Fruit fly (Drosophila melanogaster) whole organism, embryonic: ENCODE results near the gene Hecw.

ENCODE experiments used
- Adf1 ChIP-seq: fragments of 200-800 bp; sonication (Bioruptor generic); IDR thresholded peaks from 2 replicates; pipeline ENCODE4 v1.3.6; 2022; ENCODE audit warnings: missing biosample characterization, missing genetic modification characterization
- Aef1 ChIP-seq: fragments of 200-800 bp; sonication (Bioruptor generic); IDR thresholded peaks from 3 replicates; pipeline ENCODE4 v1.3.6; 2022; ENCODE audit warnings: missing biosample characterization, missing genetic modification characterization
- CG1233 ChIP-seq: fragments of 200-800 bp; sonication (Bioruptor generic); optimal IDR thresholded peaks from 4 replicates; lab custom pipeline; 2018; ENCODE audit warnings: missing biosample characterization, mild to moderate bottlenecking, missing genetic modification characterization
- CG13424 ChIP-seq: fragments of 200-800 bp; sonication (Bioruptor generic); optimal IDR thresholded peaks from 2 replicates; lab custom pipeline; 2019; ENCODE audit warnings: missing biosample characterization, mild to moderate bottlenecking, missing genetic modification characterization, moderate library complexity
- CG14050 ChIP-seq: fragments of 200-800 bp; sonication (Bioruptor generic); IDR thresholded peaks from 3 replicates; pipeline ENCODE4 v1.3.6; 2022; ENCODE audit warnings: missing biosample characterization, missing genetic modification characterization
- CG14710 ChIP-seq: fragments of 200-800 bp; sonication (Bioruptor generic); optimal IDR thresholded peaks from 3 replicates; lab custom pipeline; 2019; ENCODE audit warnings: missing biosample characterization, mild to moderate bottlenecking, missing genetic modification characterization, moderate library complexity
- CG17361 ChIP-seq: fragments of 200-800 bp; sonication (Bioruptor generic); IDR thresholded peaks from 3 replicates; pipeline ENCODE4 v1.3.6; 2022; ENCODE audit warnings: missing biosample characterization, missing genetic modification characterization
- CG17612 ChIP-seq: fragments of 200-800 bp; sonication (Bioruptor generic); IDR thresholded peaks from 2 replicates; pipeline ENCODE4 v1.3.6; 2022; ENCODE audit warnings: missing biosample characterization, missing genetic modification characterization
- CG2129 ChIP-seq: fragments of 200-800 bp; sonication (Bioruptor generic); IDR thresholded peaks from 2 replicates; pipeline ENCODE4 v1.3.6; 2022; ENCODE audit warnings: missing biosample characterization, missing genetic modification characterization; ENCODE audit not compliant: partially characterized antibody
- CG2875 ChIP-seq: fragments of 200-800 bp; sonication (Bioruptor generic); optimal IDR thresholded peaks from 2 replicates; lab custom pipeline; 2017; ENCODE audit warnings: missing biosample characterization, mild to moderate bottlenecking, missing genetic modification characterization, missing genetic modification reagents
- CG2889 ChIP-seq: fragments of 200-800 bp; sonication (Bioruptor generic); IDR thresholded peaks from 3 replicates; pipeline ENCODE4 v1.3.6; 2022; ENCODE audit warnings: missing biosample characterization, missing genetic modification characterization
- CG30020 ChIP-seq: fragments of 200-800 bp; optimal IDR thresholded peaks from 2 replicates; lab custom pipeline; 2019; ENCODE audit warnings: missing biosample characterization, mild to moderate bottlenecking, missing genetic modification characterization, moderate library complexity
- CG3065 ChIP-seq: fragments of 200-800 bp; sonication (Bioruptor generic); optimal IDR thresholded peaks from 2 replicates; lab custom pipeline; 2016; ENCODE audit warnings: missing biosample characterization, missing genetic modification characterization
- CG31441 ChIP-seq: fragments of 200-800 bp; sonication (Bioruptor generic); IDR thresholded peaks from 2 replicates; pipeline ENCODE4 v1.3.6; 2022; ENCODE audit warnings: missing biosample characterization, missing genetic modification characterization
- CG34422 ChIP-seq: fragments of 200-800 bp; sonication (Bioruptor generic); IDR thresholded peaks from 3 replicates; pipeline ENCODE4 v1.3.6; 2022; ENCODE audit warnings: missing biosample characterization, missing genetic modification characterization
- CG5245 ChIP-seq: fragments of 200-800 bp; sonication (Bioruptor generic); optimal IDR thresholded peaks from 3 replicates; lab custom pipeline; 2016; ENCODE audit warnings: missing biosample characterization, missing genetic modification characterization
- CG6175 ChIP-seq: fragments of 200-800 bp; sonication (Bioruptor generic); IDR thresholded peaks from 3 replicates; pipeline ENCODE4 v1.3.6; 2022; ENCODE audit warnings: missing biosample characterization, missing genetic modification characterization
- CG6854 ChIP-seq: fragments of 200-800 bp; sonication (Bioruptor generic); optimal IDR thresholded peaks from 3 replicates; lab custom pipeline; 2017; ENCODE audit warnings: missing biosample characterization, mild to moderate bottlenecking, missing genetic modification characterization
- CG9215 ChIP-seq: fragments of 200-800 bp; sonication (Bioruptor generic); IDR thresholded peaks from 2 replicates; pipeline ENCODE4 v1.3.6; 2022; ENCODE audit warnings: missing biosample characterization, missing genetic modification characterization
- CoRest ChIP-seq: fragments of 200-800 bp; sonication (Bioruptor generic); optimal IDR thresholded peaks from 3 replicates; lab custom pipeline; 2018; ENCODE audit warnings: missing biosample characterization, mild to moderate bottlenecking, missing genetic modification characterization, moderate library complexity
- Dad ChIP-seq: fragments of 200-800 bp; sonication (Bioruptor generic); optimal IDR thresholded peaks from 3 replicates; lab custom pipeline; 2016; ENCODE audit warnings: missing biosample characterization, missing genetic modification characterization
- Dfd ChIP-seq, 2 experiments: fragments of >200 bp; optimal IDR thresholded peaks; 2 replicates each; lab custom pipeline; 2017; ENCODE audit warnings: missing biosample characterization in 2 of 2, missing genetic modification characterization in 2 of 2
- Fer1 ChIP-seq: fragments of 200-800 bp; sonication (Bioruptor generic); optimal IDR thresholded peaks from 2 replicates; lab custom pipeline; 2017; ENCODE audit warnings: missing biosample characterization, mild to moderate bottlenecking, missing genetic modification characterization
- Gsc ChIP-seq: fragments of 200-800 bp; sonication (Bioruptor generic); IDR thresholded peaks from 2 replicates; pipeline ENCODE4 v1.3.6; 2022; ENCODE audit warnings: missing biosample characterization, missing genetic modification characterization
- H2.0 ChIP-seq: fragments of 200-800 bp; sonication (Bioruptor generic); IDR thresholded peaks from 2 replicates; pipeline ENCODE4 v1.3.6; 2022; ENCODE audit warnings: missing biosample characterization, missing genetic modification characterization
- HLH3B ChIP-seq: fragments of 200-800 bp; sonication (Bioruptor generic); IDR thresholded peaks from 2 replicates; pipeline ENCODE4 v1.3.6; 2022; ENCODE audit warnings: missing biosample characterization, missing genetic modification characterization
- Hey ChIP-seq: fragments of 200-800 bp; sonication (Bioruptor generic); optimal IDR thresholded peaks from 3 replicates; lab custom pipeline; 2018; ENCODE audit warnings: missing biosample characterization, mild to moderate bottlenecking, missing genetic modification characterization
- Lhr ChIP-seq: fragments of 200-800 bp; sonication (Bioruptor generic); optimal IDR thresholded peaks from 3 replicates; lab custom pipeline; 2017; ENCODE audit warnings: mild to moderate bottlenecking, missing biosample characterization, missing genetic modification reagents, missing genetic modification characterization
- Lpt ChIP-seq: fragments of >200 bp; optimal IDR thresholded peaks from 2 replicates; lab custom pipeline; 2018; ENCODE audit warnings: missing biosample characterization, missing genetic modification characterization
- Mes4 ChIP-seq: fragments of 200-800 bp; sonication (Bioruptor generic); optimal IDR thresholded peaks from 2 replicates; lab custom pipeline; 2016; ENCODE audit warnings: missing biosample characterization, missing genetic modification characterization
- Rx ChIP-seq: fragments of 200-800 bp; sonication (Bioruptor generic); IDR thresholded peaks from 2 replicates; pipeline ENCODE4 v1.3.6; 2022; ENCODE audit warnings: missing biosample characterization, missing genetic modification characterization
- Trl ChIP-seq, 3 experiments: fragments of >200 bp in 2 of 3; fragments of 200-800 bp in 1 of 3; sonication (Bioruptor generic) in 1 of 3; optimal IDR thresholded peaks; 2 replicates in 1 of 3; 3 replicates in 2 of 3; lab custom pipeline; 2016 to 2017; ENCODE audit warnings: missing biosample characterization in 1 of 3, missing genetic modification characterization in 1 of 3
- Xrp1 ChIP-seq: fragments of 200-800 bp; sonication (Bioruptor generic); IDR thresholded peaks from 2 replicates; pipeline ENCODE4 v1.3.6; 2022; ENCODE audit warnings: missing biosample characterization, missing genetic modification characterization
- bowl ChIP-seq: fragments of 200-800 bp; sonication (Bioruptor generic); IDR thresholded peaks from 2 replicates; pipeline ENCODE4 v1.3.6; 2022; ENCODE audit warnings: missing biosample characterization, missing genetic modification characterization
- bsh ChIP-seq, 2 experiments: fragments of 200-800 bp; sonication (Bioruptor generic); optimal IDR thresholded peaks; 2 replicates each; lab custom pipeline; 2017 to 2018; ENCODE audit warnings: mild to moderate bottlenecking in 2 of 2, missing biosample characterization in 2 of 2, missing genetic modification characterization in 2 of 2, moderate library complexity in 1 of 2
- cas ChIP-seq: fragments of 200-800 bp; sonication (Bioruptor generic); IDR thresholded peaks from 2 replicates; pipeline ENCODE4 v1.3.6; 2022; ENCODE audit warnings: missing biosample characterization, missing genetic modification characterization
- chn ChIP-seq: fragments of 200-800 bp; sonication (Bioruptor generic); optimal IDR thresholded peaks from 2 replicates; lab custom pipeline; 2016; ENCODE audit warnings: missing biosample characterization, missing genetic modification characterization
- ci ChIP-seq: fragments of 200-800 bp; sonication (Bioruptor generic); IDR thresholded peaks from 3 replicates; pipeline ENCODE4 v1.3.6; 2022; ENCODE audit warnings: missing biosample characterization, missing genetic modification characterization
- crol ChIP-seq: fragments of 200-800 bp; sonication (Bioruptor generic); IDR thresholded peaks from 2 replicates; pipeline ENCODE4 v1.3.6; 2022; ENCODE audit warnings: missing biosample characterization, missing genetic modification characterization
- gcm ChIP-seq: fragments of 200-800 bp; sonication (Bioruptor generic); optimal IDR thresholded peaks from 2 replicates; lab custom pipeline; 2019; ENCODE audit warnings: missing biosample characterization, mild to moderate bottlenecking, missing genetic modification characterization, moderate library complexity
- kah ChIP-seq: fragments of 200-800 bp; sonication (Bioruptor generic); optimal IDR thresholded peaks from 2 replicates; lab custom pipeline; 2018; ENCODE audit warnings: missing biosample characterization, mild to moderate bottlenecking, missing genetic modification characterization
- pita ChIP-seq: fragments of 200-800 bp; sonication (Bioruptor generic); optimal IDR thresholded peaks from 2 replicates; lab custom pipeline; 2017; ENCODE audit warnings: missing biosample characterization, mild to moderate bottlenecking, missing genetic modification characterization
- pnt ChIP-seq: fragments of 200-800 bp; sonication (Bioruptor generic); optimal IDR thresholded peaks from 3 replicates; lab custom pipeline; 2016; ENCODE audit warnings: missing biosample characterization, missing genetic modification characterization
- psq ChIP-seq: fragments of 200-800 bp; sonication (Bioruptor generic); optimal IDR thresholded peaks from 2 replicates; lab custom pipeline; 2017; ENCODE audit warnings: missing biosample characterization, missing genetic modification characterization
- salm ChIP-seq: fragments of 200-800 bp; sonication (Bioruptor generic); optimal IDR thresholded peaks from 2 replicates; lab custom pipeline; 2018; ENCODE audit warnings: missing biosample characterization, mild to moderate bottlenecking, missing genetic modification characterization
- seq ChIP-seq: fragments of 200-800 bp; sonication (Bioruptor generic); IDR thresholded peaks from 2 replicates; pipeline ENCODE4 v1.3.6; 2022; ENCODE audit warnings: missing biosample characterization, missing genetic modification characterization
- so ChIP-seq: fragments of 200-800 bp; sonication (Bioruptor generic); IDR thresholded peaks from 3 replicates; pipeline ENCODE4 v1.3.6; 2022; ENCODE audit warnings: missing biosample characterization, missing genetic modification characterization
- z ChIP-seq: fragments of 200-800 bp; sonication (Bioruptor generic); IDR thresholded peaks from 3 replicates; pipeline ENCODE4 v1.3.6; 2022; ENCODE audit warnings: missing biosample characterization, missing genetic modification characterization
- zfh1 ChIP-seq: fragments of 200-800 bp; sonication (Bioruptor generic); IDR thresholded peaks from 3 replicates; pipeline ENCODE4 v1.3.6; 2022; ENCODE audit warnings: missing biosample characterization, missing genetic modification characterization

Hecw gene

DNA sequence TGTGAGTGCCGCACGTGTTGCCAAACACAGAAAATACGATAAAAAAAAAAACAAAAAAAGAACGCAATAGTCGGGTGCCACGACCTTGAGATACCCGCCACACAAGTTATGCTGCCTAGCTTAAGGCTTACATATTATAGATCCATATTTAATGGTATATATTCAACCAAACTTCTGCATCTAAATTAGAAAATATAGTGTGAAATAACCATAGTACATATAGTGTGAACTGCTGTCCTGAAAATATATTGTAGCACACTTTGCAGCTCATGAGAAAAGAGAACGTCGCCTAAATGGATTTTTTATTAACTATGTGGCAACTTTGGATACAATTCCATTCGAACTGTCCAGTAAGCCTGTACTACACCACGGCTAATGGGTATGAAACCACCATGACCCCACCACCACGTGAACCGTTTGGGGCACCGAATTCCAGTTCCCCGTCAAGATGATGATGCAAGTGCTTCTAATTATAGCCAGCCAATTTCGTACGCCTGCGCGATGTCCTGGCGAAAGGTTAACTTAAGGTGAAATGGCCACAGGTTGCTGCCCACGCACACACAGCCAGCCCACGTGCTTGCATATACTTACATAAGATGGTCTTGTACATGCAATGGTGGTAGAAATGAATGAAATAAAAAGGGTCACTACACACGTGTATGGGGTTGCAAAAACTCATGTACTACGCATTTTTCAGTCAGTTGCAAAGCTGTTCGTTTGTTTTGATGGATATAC, 8.5 kb upstream of the Hecw start (continued):
- TF ChIP-seq Xrp1 (GFP tag; lab: Robert Waterston, UW) = peak; percentile 76
- peak; percentile 77; the same call in 2 of the 3 replicates for TF ChIP-seq CG34422 (GFP tag; lab: Robert Waterston, UW)
- TF ChIP-seq seq = peak; percentile 52; the same call in 1 of the 2 replicates
- TF ChIP-seq Lhr (GFP tag; lab: Kevin White, UChicago) = peak; percentile 32
- TF ChIP-seq Aef1 (GFP tag; lab: Robert Waterston, UW) = 0 out of 3 replicates have a peak, but pooled peaks have one; percentile 23
- TF ChIP-seq psq = peak; percentile 39
- TF ChIP-seq Hey (tag; lab: Kevin White, UChicago) = peak; percentile 36
- no peak for TF ChIP-seq CG2129
- TF ChIP-seq zfh1 (GFP tag; lab: Robert Waterston, UW) = peak; percentile 64; the same call in 1 of the 3 replicates
- TF ChIP-seq Dfd (GFP tag; optimal IDR thresholded peaks at IDR 0.05; lab: Kevin White, UChicago) = no peak
- TF ChIP-seq so (GFP tag; lab: Robert Waterston, UW) = peak; percentile 26; the same call in 1 of the 3 replicates
- TF ChIP-seq crol (GFP tag; lab: Robert Waterston, UW) = no peak
- no peak for TF ChIP-seq z
- TF ChIP-seq CG5245 (GFP tag; lab: Kevin White, UChicago) = peak; percentile 58
- TF ChIP-seq CG17612 (GFP tag; lab: Robert Waterston, UW) = 0 out of 2 replicates have a peak, but pooled peaks have one; percentile 34
- TF ChIP-seq chn = peak; percentile 66
- 0 out of 3 replicates have a peak, but pooled peaks have one; percentile 10 for TF ChIP-seq CG14050
- peak; percentile 63 for TF ChIP-seq CG9215
- TF ChIP-seq pita (GFP tag; lab: Kevin White, UChicago) = no peak
- peak; percentile 71 for TF ChIP-seq pnt (GFP tag; lab: Kevin White, UChicago)
- peak; percentile 36 for TF ChIP-seq salm (tag; lab: Kevin White, UChicago)
- TF ChIP-seq Fer1 (GFP tag; lab: Kevin White, UChicago) = peak; percentile 86
- TF ChIP-seq CG3065 (GFP tag; lab: Kevin White, UChicago) = peak; percentile 14
- no peak for TF ChIP-seq Lpt (GFP tag; lab: Kevin White, UChicago)
- TF ChIP-seq H2.0 (GFP tag; lab: Robert Waterston, UW) = peak; percentile 46; the same call in 1 of the 2 replicates
- peak; percentile 49; the same call in 1 of the 3 replicates for TF ChIP-seq CG6175 (GFP tag; lab: Robert Waterston, UW)
- peak; percentile 74 for TF ChIP-seq CG6854 (GFP tag; lab: Kevin White, UChicago)
- TF ChIP-seq CG1233 = peak; percentile 64
- TF ChIP-seq HLH3B (GFP tag; lab: Robert Waterston, UW) = 0 out of 2 replicates have a peak, but pooled peaks have one; percentile 53
- TF ChIP-seq Dad (GFP tag; lab: Kevin White, UChicago) = peak; percentile 56
- peak; percentile 85 for TF ChIP-seq CG17361
- no peak for TF ChIP-seq kah (GFP tag; lab: Kevin White, UChicago)
- peak; percentile 74 for TF ChIP-seq CG31441 (GFP tag; lab: Robert Waterston, UW)
- peak; percentile 45; the same call in 1 of the 3 replicates for TF ChIP-seq CG2889 (GFP tag; lab: Robert Waterston, UW)
- peak; percentile 56 for TF ChIP-seq CG14710 (tag; lab: Kevin White, UChicago)
- peak; percentile 50 for TF ChIP-seq CG2875 (GFP tag; lab: Kevin White, UChicago)
- TF ChIP-seq CG13424 (tag; lab: Kevin White, UChicago) = peak; percentile 82
- TF ChIP-seq bsh (GFP tag; optimal IDR thresholded peaks at IDR 0.05; lab: Kevin White, UChicago) = peak; percentile 35 to 72
- TF ChIP-seq cas (GFP tag; lab: Robert Waterston, UW) = peak; percentile 32; the same call in 1 of the 2 replicates
- TF ChIP-seq CoRest (tag; lab: Kevin White, UChicago) = peak; percentile 85
- peak; percentile 56 for TF ChIP-seq gcm (GFP tag; lab: Kevin White, UChicago)
- 0 out of 3 replicates have a peak, but pooled peaks have one; percentile 49 for TF ChIP-seq ci (GFP tag; lab: Robert Waterston, UW)
- no peak for TF ChIP-seq Gsc (GFP tag; lab: Robert Waterston, UW)
- TF ChIP-seq Rx (GFP tag; lab: Robert Waterston, UW) = peak; percentile 51
- 0 out of 2 replicates have a peak, but pooled peaks have one; percentile 7 for TF ChIP-seq bowl (GFP tag; lab: Robert Waterston, UW)
- TF ChIP-seq CG30020 (tag; lab: Kevin White, UChicago) = peak; percentile 5
- peak; percentile 3; the same call in 1 of the 2 replicates for TF ChIP-seq Adf1 (GFP tag; lab: Robert Waterston, UW)
- no peak for TF ChIP-seq Trl (optimal IDR thresholded peaks at IDR 0.05; lab: Kevin White, UChicago)
- TF ChIP-seq Trl (GFP tag; optimal IDR thresholded peaks at IDR 0.05; lab: Kevin White, UChicago) = peak; percentile 80
- TF ChIP-seq Mes4 (GFP tag; lab: Kevin White, UChicago) = peak; percentile 34
